Fruit fly (Drosophila melanogaster) whole organism, adult: Measurements from ENCODE around the gene CG14221.

Experiments
- CG11617 ChIP-seq: fragments of 200-800 bp; sonication (Bioruptor generic); optimal IDR thresholded peaks from 2 replicates; lab custom pipeline; 2017; ENCODE audit warnings: mild to moderate bottlenecking, missing biosample characterization, missing genetic modification reagents, missing genetic modification characterization
- Mnt ChIP-seq: fragments of 200-800 bp; sonication (Bioruptor generic); optimal IDR thresholded peaks from 2 replicates; lab custom pipeline; 2016; ENCODE audit warnings: missing biosample characterization, mild to moderate bottlenecking, missing genetic modification characterization

- TF ChIP-seq CG11617 = no peak
- no peak for TF ChIP-seq Mnt (GFP tag; lab: Kevin White, UChicago)
Measured at dm6 chrX:19662583-19663195, 41.6 kb upstream of the CG14221 start.
